Worm (Caenorhabditis elegans) whole organism, young adult: ENCODE measurements around the gene Y45F10D.16.

Experiments
- C06A6.2 ChIP-seq: fragments of 200-800 bp; sonication (Bioruptor generic); conservative IDR thresholded peaks from 2 replicates; pipeline ENCODE4 v1.3.6; 2022; ENCODE audit warnings: missing genetic modification characterization, missing compliant biosample characterization
- F39B2.1 ChIP-seq: fragments of 200-800 bp; sonication (Bioruptor generic); IDR thresholded peaks from 2 replicates; pipeline ENCODE4 v1.3.6; 2022; ENCODE audit warnings: missing genetic modification reagents, missing genetic modification characterization, missing compliant biosample characterization
- F49E8.2 ChIP-seq: sonication (generic microtip); optimal IDR thresholded peaks from 3 replicates; lab custom pipeline; 2017; ENCODE audit warnings: missing genetic modification characterization, mild to moderate bottlenecking, missing compliant biosample characterization, antibody characterized with exemption, moderate library complexity; ENCODE audit not compliant: insufficient read depth
- F55B11.4 ChIP-seq: sonication (generic microtip); optimal IDR thresholded peaks from 2 replicates; lab custom pipeline; 2016; ENCODE audit warnings: missing compliant biosample characterization, missing genetic modification characterization, borderline replicate concordance; ENCODE audit not compliant: insufficient read depth
- F57A8.1 ChIP-seq: fragments of 200-800 bp; sonication (Bioruptor generic); optimal IDR thresholded peaks from 2 replicates; lab custom pipeline; 2018; ENCODE audit warnings: mild to moderate bottlenecking, missing genetic modification characterization, moderate library complexity, missing compliant biosample characterization
- K11D2.4 ChIP-seq: fragments of 200-800 bp; sonication (Bioruptor generic); IDR thresholded peaks from 2 replicates; pipeline ENCODE4 v1.3.6; 2022; ENCODE audit warnings: missing genetic modification reagents, missing genetic modification characterization, missing compliant biosample characterization
- K12H6.12 ChIP-seq: fragments of 200-800 bp; sonication (Bioruptor generic); optimal IDR thresholded peaks from 2 replicates; lab custom pipeline; 2018; ENCODE audit warnings: mild to moderate bottlenecking, missing genetic modification characterization, missing compliant biosample characterization
- Y53F4B.3 ChIP-seq: fragments of 200-800 bp; sonication (Bioruptor generic); IDR thresholded peaks from 2 replicates; pipeline ENCODE4 v1.3.6; 2022; ENCODE audit warnings: missing genetic modification reagents, missing genetic modification characterization, missing compliant biosample characterization
- Y53G8AR.9 ChIP-seq: fragments of 200-800 bp; sonication (Bioruptor generic); conservative IDR thresholded peaks from 2 replicates; pipeline ENCODE4 v1.3.6; 2022; ENCODE audit warnings: missing genetic modification reagents, missing genetic modification characterization, missing compliant biosample characterization
- Y67H2A.10 ChIP-seq: fragments of 200-800 bp; sonication (Bioruptor generic); conservative IDR thresholded peaks from 2 replicates; pipeline ENCODE4 v1.3.6; 2022; ENCODE audit warnings: missing genetic modification reagents, missing genetic modification characterization, missing compliant biosample characterization
- attf-5 ChIP-seq: fragments of 200-800 bp; sonication (Bioruptor generic); optimal IDR thresholded peaks from 2 replicates; lab custom pipeline; 2018; ENCODE audit warnings: mild to moderate bottlenecking, missing genetic modification characterization, missing compliant biosample characterization
- cebp-1 ChIP-seq, 2 experiments: fragments of 200-800 bp in 1 of 2; sonication (Bioruptor generic) in 1 of 2; sonication (generic microtip) in 1 of 2; IDR thresholded peaks in 1 of 2; optimal IDR thresholded peaks in 1 of 2; 2 replicates each; pipeline versions ENCODE4 v1.3.6 to Lab custom; 2017 to 2022; ENCODE audit warnings: missing compliant biosample characterization in 2 of 2, missing genetic modification characterization in 2 of 2, mild to moderate bottlenecking in 1 of 2, missing genetic modification reagents in 1 of 2, moderate library complexity in 1 of 2
- ceh-58 ChIP-seq: fragments of 200-800 bp; sonication (Bioruptor generic); IDR thresholded peaks from 2 replicates; pipeline ENCODE4 v1.3.6; 2022; ENCODE audit warnings: missing genetic modification characterization, missing compliant biosample characterization
- ceh-79 ChIP-seq: sonication (generic microtip); optimal IDR thresholded peaks from 2 replicates; lab custom pipeline; 2017; ENCODE audit warnings: mild to moderate bottlenecking, missing genetic modification characterization, missing compliant biosample characterization
- egl-18 ChIP-seq: fragments of 200-800 bp; sonication (Bioruptor generic); IDR thresholded peaks from 2 replicates; pipeline ENCODE4 v1.3.6; 2022; ENCODE audit warnings: missing genetic modification reagents, missing genetic modification characterization, missing compliant biosample characterization
- egrh-3 ChIP-seq: fragments of 200-800 bp; sonication (Bioruptor generic); IDR thresholded peaks from 2 replicates; pipeline ENCODE4 v1.3.6; 2022; ENCODE audit warnings: missing genetic modification reagents, missing genetic modification characterization, missing compliant biosample characterization
- ets-4 ChIP-seq: fragments of 200-800 bp; sonication (Bioruptor generic); optimal IDR thresholded peaks from 2 replicates; lab custom pipeline; 2018; ENCODE audit warnings: mild to moderate bottlenecking, missing genetic modification characterization, missing compliant biosample characterization
- hmg-20 ChIP-seq: fragments of 200-800 bp; sonication (Bioruptor generic); IDR thresholded peaks from 2 replicates; pipeline ENCODE4 v1.3.6; 2022; ENCODE audit warnings: missing genetic modification reagents, missing genetic modification characterization, missing compliant biosample characterization
- let-526 ChIP-seq: fragments of 200-800 bp; sonication (Bioruptor generic); IDR thresholded peaks from 2 replicates; pipeline ENCODE4 v1.3.6; 2022; ENCODE audit warnings: missing genetic modification reagents, missing genetic modification characterization, missing compliant biosample characterization
- lin-54 ChIP-seq: fragments of 200-800 bp; sonication (Bioruptor generic); optimal IDR thresholded peaks from 2 replicates; lab custom pipeline; 2018; ENCODE audit warnings: mild to moderate bottlenecking, missing genetic modification characterization, missing compliant biosample characterization
- madf-10 ChIP-seq: sonication (generic microtip); optimal IDR thresholded peaks from 2 replicates; lab custom pipeline; 2016; ENCODE audit warnings: mild to moderate bottlenecking, missing genetic modification characterization, missing compliant biosample characterization
- madf-3 ChIP-seq: fragments of 200-800 bp; sonication (Bioruptor generic); IDR thresholded peaks from 2 replicates; pipeline ENCODE4 v1.3.6; 2022; ENCODE audit warnings: missing genetic modification reagents, missing genetic modification characterization, missing compliant biosample characterization
- mel-28 ChIP-seq: sonication (generic microtip); optimal IDR thresholded peaks from 2 replicates; lab custom pipeline; 2016; ENCODE audit warnings: borderline replicate concordance, mild to moderate bottlenecking, missing genetic modification characterization, missing compliant biosample characterization
- nhr-179 ChIP-seq: sonication (generic microtip); optimal IDR thresholded peaks from 2 replicates; lab custom pipeline; 2016; ENCODE audit warnings: mild to moderate bottlenecking, missing genetic modification characterization, missing compliant biosample characterization
- nhr-27 ChIP-seq: fragments of 200-800 bp; sonication (Bioruptor generic); optimal IDR thresholded peaks from 2 replicates; lab custom pipeline; 2018; ENCODE audit warnings: mild to moderate bottlenecking, missing genetic modification characterization, moderate library complexity, missing compliant biosample characterization
- nhr-80 ChIP-seq: sonication (generic microtip); optimal IDR thresholded peaks from 2 replicates; lab custom pipeline; 2016; ENCODE audit warnings: missing genetic modification characterization, missing compliant biosample characterization
- nhr-90 ChIP-seq: sonication (generic microtip); optimal IDR thresholded peaks from 2 replicates; lab custom pipeline; 2016; ENCODE audit warnings: missing genotype, mild to moderate bottlenecking, missing genetic modification characterization, missing compliant biosample characterization
- pha-4 ChIP-seq: fragments of 150-350 bp; sonication (generic microtip); optimal IDR thresholded peaks from 2 replicates; lab custom pipeline; 2014; ENCODE audit warnings: missing biosample characterization, missing genetic modification reagents, missing genetic modification characterization
- rcor-1 ChIP-seq: fragments of 200-800 bp; sonication (Bioruptor generic); IDR thresholded peaks from 2 replicates; pipeline ENCODE4 v1.3.6; 2022; ENCODE audit warnings: missing genetic modification reagents, missing genetic modification characterization, missing compliant biosample characterization
- repo-1 ChIP-seq: sonication (generic microtip); optimal IDR thresholded peaks from 2 replicates; lab custom pipeline; 2017; ENCODE audit warnings: mild to moderate bottlenecking, missing genetic modification characterization, missing compliant biosample characterization
- snpc-1.3 ChIP-seq: sonication (generic microtip); optimal IDR thresholded peaks from 2 replicates; lab custom pipeline; 2017; ENCODE audit warnings: missing genetic modification characterization, mild to moderate bottlenecking, missing compliant biosample characterization, antibody characterized with exemption, moderate library complexity, missing genotype, missing genetic modification reagents; ENCODE audit not compliant: insufficient read depth
- snpc-3.4 ChIP-seq: sonication (generic microtip); optimal IDR thresholded peaks from 2 replicates; lab custom pipeline; 2017; ENCODE audit warnings: missing genetic modification characterization, mild to moderate bottlenecking, missing compliant biosample characterization, antibody characterized with exemption, moderate library complexity, missing genotype, missing genetic modification reagents
- snpc-4 ChIP-seq, 5 experiments: fragments of 150-350 bp in 1 of 5; sonication (generic microtip) in 4 of 5; optimal IDR thresholded peaks; 2 replicates each; lab custom pipeline; 2014 to 2018; ENCODE audit warnings: missing genetic modification characterization in 5 of 5, missing biosample characterization in 3 of 5, antibody characterized with exemption in 2 of 5, mild to moderate bottlenecking in 2 of 5, missing compliant biosample characterization in 2 of 5, missing genotype in 2 of 5, moderate library complexity in 2 of 5, missing genetic modification reagents in 1 of 5
- tbp1 ChIP-seq: fragments of 200-800 bp; sonication (Bioruptor generic); optimal IDR thresholded peaks from 2 replicates; lab custom pipeline; 2018; ENCODE audit warnings: mild to moderate bottlenecking, missing genetic modification characterization, missing compliant biosample characterization
- zfh-2 ChIP-seq: fragments of 200-800 bp; sonication (Bioruptor generic); conservative IDR thresholded peaks from 2 replicates; pipeline ENCODE4 v1.3.6; 2022; ENCODE audit warnings: missing genetic modification reagents, missing genetic modification characterization, missing compliant biosample characterization
- ztf-28 ChIP-seq: fragments of 200-800 bp; sonication (Bioruptor generic); IDR thresholded peaks from 2 replicates; pipeline ENCODE4 v1.3.6; 2022; ENCODE audit warnings: missing genetic modification reagents, missing genetic modification characterization, missing compliant biosample characterization
- ztf-6 ChIP-seq: fragments of 200-800 bp; sonication (Bioruptor generic); IDR thresholded peaks from 2 replicates; pipeline ENCODE4 v1.3.6; 2022; ENCODE audit warnings: missing genetic modification reagents, missing genetic modification characterization, missing compliant biosample characterization

The Y45F10D.16 gene

DNA sequence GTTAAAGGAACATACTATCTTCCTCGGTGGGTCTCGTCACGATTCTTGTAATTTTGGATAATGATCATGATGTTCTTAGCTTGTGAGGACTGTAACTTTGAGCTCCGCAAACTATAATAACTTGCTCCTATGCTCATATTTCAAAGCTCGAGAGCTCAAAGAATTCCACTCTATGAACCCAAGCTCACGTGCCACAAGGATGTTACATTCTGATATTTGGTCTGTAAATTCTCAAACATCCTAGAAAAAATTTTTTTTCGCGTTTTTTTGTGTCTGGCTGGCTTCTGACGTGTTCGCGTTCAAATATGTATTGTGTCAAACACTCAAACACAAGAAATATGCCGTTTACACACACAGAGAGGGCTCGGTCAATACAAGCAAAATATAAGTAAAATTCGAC lies at the start of gene Y45F10D.16:
Gene Y45F10D.16, plus strand, starts transcription at position 301 of the 400 bp plus-strand sequence.
- TF ChIP-seq cebp-1 (GFP tag; IDR thresholded peaks at IDR 0.05; lab: Robert Waterston, UW) (no peak), cebp-1 (tag; optimal IDR thresholded peaks at IDR 0.05; lab: Kevin White, UChicago) (no peak), ztf-6 (no peak), nhr-90 (no peak), madf-10 (tag; lab: Kevin White, UChicago) (no peak), lin-54 (GFP tag; lab: Kevin White, UChicago) (no peak), ceh-58 (GFP tag; lab: Robert Waterston, UW) (no peak), mel-28 (no peak), egl-18 (GFP tag; lab: Robert Waterston, UW) (no peak), Y53F4B.3 (GFP tag; lab: Robert Waterston, UW) (no peak), repo-1 (tag; lab: Kevin White, UChicago) (no peak), pha-4 (tag; lab: Kevin White, UChicago) (no peak), nhr-179 (tag; lab: Kevin White, UChicago) (no peak), attf-5 (no peak), ceh-79 (tag; lab: Kevin White, UChicago) (no peak), let-526 (no peak), snpc-3.4 (tag; lab: Kevin White, UChicago) (no peak)

DNA sequence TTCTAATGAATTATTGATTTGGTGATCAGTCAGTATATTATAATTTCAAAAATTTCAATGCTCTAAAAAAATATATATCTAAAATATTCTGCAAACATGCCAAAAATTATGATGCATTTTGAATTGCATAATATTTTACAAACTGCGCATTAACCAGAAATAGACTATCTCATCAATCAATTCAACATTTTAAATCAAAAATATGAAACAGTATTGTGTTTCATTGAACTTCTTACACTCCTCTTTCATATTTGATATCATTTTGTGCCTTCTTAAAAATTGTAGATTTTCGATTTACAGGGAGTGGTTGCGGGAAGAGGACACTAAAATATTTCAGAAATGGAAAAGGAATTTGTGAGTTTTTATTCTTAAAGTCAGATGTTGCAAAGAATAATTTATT lies 49.6 kb upstream of the Y45F10D.16 start, which contains the start of gene ent-4:
Gene ent-4, plus strand, starts transcription at position 301 of the 400 bp plus-strand sequence.
- TF ChIP-seq snpc-4 (GFP tag; optimal IDR thresholded peaks at IDR 0.05; lab: Kevin White, UChicago) (no peak), snpc-4 (tag; optimal IDR thresholded peaks at IDR 0.05; lab: Kevin White, UChicago) (no peak), egrh-3 (GFP tag; lab: Robert Waterston, UW) (no peak), repo-1 (tag; lab: Kevin White, UChicago) (no peak), lin-54 (GFP tag; lab: Kevin White, UChicago) (no peak), ets-4 (GFP tag; lab: Kevin White, UChicago) (no peak), F49E8.2 (tag; lab: Kevin White, UChicago) (no peak), nhr-27 (no peak), rcor-1 (GFP tag; lab: Robert Waterston, UW) (no peak), tbp1 (GFP tag; lab: Kevin White, UChicago) (no peak), snpc-1.3 (tag; lab: Kevin White, UChicago) (no peak), Y67H2A.10 (GFP tag; lab: Robert Waterston, UW) (no peak), K11D2.4 (GFP tag; lab: Robert Waterston, UW) (no peak)

DNA sequence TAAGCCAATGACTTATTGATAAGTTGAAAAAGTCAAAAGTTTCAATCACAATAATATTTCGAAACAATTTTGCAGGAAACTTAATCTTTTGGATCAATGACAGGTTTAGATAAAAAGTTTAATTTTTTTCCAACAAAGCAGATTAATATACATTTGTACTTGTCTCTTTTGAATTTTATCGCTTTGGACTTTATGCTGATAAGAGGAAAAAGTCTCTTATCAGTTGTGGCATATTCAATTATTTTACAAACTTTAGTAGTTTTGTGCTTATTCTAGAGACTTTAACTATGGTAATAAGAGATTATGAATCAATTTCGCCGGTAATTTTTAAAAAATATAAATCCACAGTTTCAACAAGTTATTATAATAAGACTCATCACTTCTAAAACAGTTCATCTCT lies 48.4 kb upstream of the Y45F10D.16 start:
- TF ChIP-seq F55B11.4 (tag; lab: Kevin White, UChicago) (no peak), nhr-80 (tag; lab: Kevin White, UChicago) (peak; percentile 36), C06A6.2 (no peak), madf-3 (GFP tag; lab: Robert Waterston, UW) (no peak), rcor-1 (GFP tag; lab: Robert Waterston, UW) (no peak), ztf-6 (no peak), zfh-2 (GFP tag; lab: Robert Waterston, UW) (no peak)

DNA sequence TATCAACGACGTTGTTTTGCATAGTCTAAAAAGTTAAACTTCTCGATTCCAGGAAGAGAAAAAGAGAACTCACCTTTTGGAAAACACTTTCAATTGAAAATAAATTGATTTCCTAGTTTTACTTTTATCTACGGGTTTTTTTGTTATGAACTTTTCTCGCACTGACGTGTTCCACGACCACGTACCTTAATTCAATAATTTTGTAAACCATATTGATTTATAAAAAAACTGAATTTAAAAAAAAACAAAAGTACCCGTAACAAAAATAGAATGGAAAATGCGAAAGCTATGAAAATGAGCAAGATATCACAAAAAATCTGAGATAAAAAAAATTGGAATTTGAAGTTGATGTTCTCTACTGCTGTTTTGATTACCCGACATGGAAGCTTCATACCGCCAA lies 34.0 kb upstream of the Y45F10D.16 start, which contains the start of gene C47A4.3:
Gene C47A4.3, minus strand, starts transcription at position 101 of the 400 bp plus-strand sequence.
- TF ChIP-seq ztf-28 (no peak), F57A8.1 (GFP tag; lab: Kevin White, UChicago) (no peak), Y53G8AR.9 (GFP tag; lab: Robert Waterston, UW) (no peak), K12H6.12 (no peak), F39B2.1 (GFP tag; lab: Robert Waterston, UW) (no peak), hmg-20 (no peak)
